Fruit fly (Drosophila melanogaster) whole organism, embryonic: ENCODE measurements around the gene Plzf.
A peak's percentile ranks its signal among the peaks of the same experiment; 100 is the strongest.

Experiments
- Antp ChIP-seq: fragments of 200-800 bp; sonication (Bioruptor generic); optimal IDR thresholded peaks from 3 replicates; lab custom pipeline; 2016; ENCODE audit warnings: missing biosample characterization, missing genetic modification characterization
- Bdp1 ChIP-seq: fragments of 200-800 bp; sonication (Bioruptor generic); optimal IDR thresholded peaks from 3 replicates; lab custom pipeline; 2016; ENCODE audit warnings: missing biosample characterization, missing genetic modification characterization
- CG10366 ChIP-seq: fragments of 200-800 bp; sonication (Bioruptor generic); IDR thresholded peaks from 2 replicates; pipeline ENCODE4 v1.3.6; 2022; ENCODE audit warnings: missing biosample characterization, missing genetic modification characterization
- CG11504 ChIP-seq: fragments of 200-800 bp; sonication (Bioruptor generic); optimal IDR thresholded peaks from 3 replicates; lab custom pipeline; 2019; ENCODE audit warnings: missing biosample characterization, mild to moderate bottlenecking, missing genetic modification characterization, moderate library complexity
- CG13894 ChIP-seq: fragments of 200-800 bp; sonication (Bioruptor generic); optimal IDR thresholded peaks from 3 replicates; lab custom pipeline; 2018; ENCODE audit warnings: missing biosample characterization, mild to moderate bottlenecking, missing genetic modification characterization, moderate library complexity
- CG14014 ChIP-seq: fragments of 200-800 bp; sonication (Bioruptor generic); IDR thresholded peaks from 2 replicates; pipeline ENCODE4 v1.3.6; 2022; ENCODE audit warnings: missing biosample characterization, missing genetic modification characterization
- CG15479 ChIP-seq: fragments of 200-800 bp; sonication (Bioruptor generic); optimal IDR thresholded peaks from 3 replicates; lab custom pipeline; 2019; ENCODE audit warnings: missing biosample characterization, mild to moderate bottlenecking, missing genetic modification characterization, moderate library complexity
- CG17829 ChIP-seq: fragments of 200-800 bp; optimal IDR thresholded peaks from 2 replicates; lab custom pipeline; 2019; ENCODE audit warnings: missing biosample characterization, mild to moderate bottlenecking, missing genetic modification characterization, moderate library complexity
- CG1832 ChIP-seq: fragments of 200-800 bp; sonication (Bioruptor generic); optimal IDR thresholded peaks from 2 replicates; lab custom pipeline; 2017; ENCODE audit warnings: missing biosample characterization, mild to moderate bottlenecking, missing genetic modification characterization, inconsistent platforms
- CG18476 ChIP-seq: fragments of 200-800 bp; sonication (Bioruptor generic); optimal IDR thresholded peaks from 2 replicates; lab custom pipeline; 2016; ENCODE audit warnings: missing biosample characterization, mild to moderate bottlenecking, missing genetic modification characterization
- CG2199 ChIP-seq: fragments of 200-800 bp; sonication (Bioruptor generic); IDR thresholded peaks from 3 replicates; pipeline ENCODE4 v1.3.6; 2022; ENCODE audit warnings: missing biosample characterization, missing genetic modification characterization
- CG8281 ChIP-seq: fragments of 200-800 bp; sonication (Bioruptor generic); optimal IDR thresholded peaks from 2 replicates; lab custom pipeline; 2018; ENCODE audit warnings: missing biosample characterization, mild to moderate bottlenecking, missing genetic modification characterization, moderate library complexity
- CG8478 ChIP-seq: fragments of >200 bp; optimal IDR thresholded peaks from 2 replicates; lab custom pipeline; 2018
- CTCF ChIP-seq: fragments of 200-800 bp; sonication (Bioruptor generic); optimal IDR thresholded peaks from 2 replicates; lab custom pipeline; 2017; ENCODE audit warnings: missing biosample characterization, mild to moderate bottlenecking, missing genetic modification characterization, moderate library complexity
- Dip3 ChIP-seq: fragments of 200-800 bp; sonication (Bioruptor generic); optimal IDR thresholded peaks from 3 replicates; lab custom pipeline; 2016; ENCODE audit warnings: missing biosample characterization, missing genetic modification characterization
- Dll ChIP-seq: fragments of 200-800 bp; sonication (Bioruptor generic); IDR thresholded peaks from 4 replicates; pipeline ENCODE4 v1.3.6; 2022; ENCODE audit warnings: missing biosample characterization, missing genetic modification characterization; ENCODE audit not compliant: partially characterized antibody
- Ets65A ChIP-seq: fragments of 200-800 bp; sonication (Bioruptor generic); peaks from one replicate; lab custom pipeline; 2016; ENCODE audit warnings: missing biosample characterization, missing genetic modification characterization
- Jarid2 ChIP-seq: fragments of 200-800 bp; sonication (Bioruptor generic); optimal IDR thresholded peaks from 3 replicates; lab custom pipeline; 2017; ENCODE audit warnings: mild to moderate bottlenecking, missing biosample characterization, missing genetic modification reagents, missing genetic modification characterization
- Med ChIP-seq: fragments of 200-800 bp; sonication (Bioruptor generic); peaks from one replicate; lab custom pipeline; 2016; ENCODE audit warnings: missing biosample characterization, missing genetic modification characterization, mild to moderate bottlenecking, inconsistent platforms, moderate library complexity
- NK7.1 ChIP-seq: fragments of 200-800 bp; sonication (Bioruptor generic); optimal IDR thresholded peaks from 3 replicates; lab custom pipeline; 2016; ENCODE audit warnings: missing biosample characterization, missing genetic modification characterization
- Nf-YA ChIP-seq: fragments of 200-800 bp; sonication (Bioruptor generic); IDR thresholded peaks from 2 replicates; pipeline ENCODE4 v1.3.6; 2022; ENCODE audit warnings: missing biosample characterization, missing genetic modification characterization
- Nf-YB ChIP-seq: fragments of 200-800 bp; sonication (Bioruptor generic); optimal IDR thresholded peaks from 3 replicates; lab custom pipeline; 2019; ENCODE audit warnings: missing biosample characterization, mild to moderate bottlenecking, missing genetic modification characterization, moderate library complexity
- Nf-YC ChIP-seq: fragments of 200-800 bp; optimal IDR thresholded peaks from 3 replicates; lab custom pipeline; 2019; ENCODE audit warnings: missing biosample characterization, mild to moderate bottlenecking, missing genetic modification characterization, moderate library complexity
- amos ChIP-seq: fragments of 200-800 bp; sonication (Bioruptor generic); IDR thresholded peaks from 2 replicates; pipeline ENCODE4 v1.3.6; 2022; ENCODE audit warnings: missing biosample characterization, missing genetic modification characterization; ENCODE audit not compliant: partially characterized antibody
- ap ChIP-seq: fragments of 200-800 bp; sonication (Bioruptor generic); IDR thresholded peaks from 2 replicates; pipeline ENCODE4 v1.3.6; 2022; ENCODE audit warnings: missing biosample characterization, missing genetic modification characterization
- ase ChIP-seq: fragments of 200-800 bp; sonication (Bioruptor generic); IDR thresholded peaks from 3 replicates; pipeline ENCODE4 v1.3.6; 2022; ENCODE audit warnings: missing biosample characterization, missing genetic modification characterization
- ato ChIP-seq: fragments of 200-800 bp; sonication (Bioruptor generic); IDR thresholded peaks from 2 replicates; pipeline ENCODE4 v1.3.6; 2022; ENCODE audit warnings: missing biosample characterization, missing genetic modification characterization; ENCODE audit not compliant: partially characterized antibody
- cad ChIP-seq: fragments of >200 bp; optimal IDR thresholded peaks from 2 replicates; lab custom pipeline; 2017; ENCODE audit warnings: missing biosample characterization, missing genetic modification characterization
- chinmo ChIP-seq: fragments of 200-800 bp; sonication (Bioruptor generic); IDR thresholded peaks from 4 replicates; pipeline ENCODE4 v1.3.6; 2022; ENCODE audit warnings: missing biosample characterization, missing genetic modification characterization; ENCODE audit not compliant: partially characterized antibody
- dmrt99B ChIP-seq: fragments of 200-800 bp; sonication (Bioruptor generic); optimal IDR thresholded peaks from 2 replicates; lab custom pipeline; 2018; ENCODE audit warnings: missing biosample characterization, mild to moderate bottlenecking, missing genetic modification characterization, moderate library complexity
- fru ChIP-seq: fragments of >200 bp; optimal IDR thresholded peaks from 2 replicates; lab custom pipeline; 2017
- h ChIP-seq: fragments of >200 bp; optimal IDR thresholded peaks from 2 replicates; lab custom pipeline; 2017
- kay ChIP-seq: fragments of 200-800 bp; sonication (Bioruptor generic); optimal IDR thresholded peaks from 2 replicates; lab custom pipeline; 2016; ENCODE audit warnings: missing biosample characterization, missing genetic modification characterization
- kni ChIP-seq: fragments of 200-800 bp; sonication (Bioruptor generic); optimal IDR thresholded peaks from 3 replicates; lab custom pipeline; 2017; ENCODE audit warnings: mild to moderate bottlenecking, missing biosample characterization, missing genetic modification reagents, missing genetic modification characterization
- lov ChIP-seq, 2 experiments: fragments of 200-800 bp in 1 of 2; fragments of >200 bp in 1 of 2; sonication (Bioruptor generic) in 1 of 2; IDR thresholded peaks in 1 of 2; optimal IDR thresholded peaks in 1 of 2; 2 replicates in 1 of 2; 3 replicates in 1 of 2; pipeline versions ENCODE4 v1.3.6 to Lab custom; 2017 to 2022; ENCODE audit warnings: missing biosample characterization in 1 of 2, missing genetic modification characterization in 1 of 2
- mld ChIP-seq: fragments of 200-800 bp; sonication (Bioruptor generic); IDR thresholded peaks from 3 replicates; pipeline ENCODE4 v1.3.6; 2022; ENCODE audit warnings: missing biosample characterization, missing genetic modification characterization; ENCODE audit not compliant: partially characterized antibody
- nau ChIP-seq: fragments of 200-800 bp; sonication (Bioruptor generic); optimal IDR thresholded peaks from 3 replicates; lab custom pipeline; 2017; ENCODE audit warnings: missing biosample characterization, mild to moderate bottlenecking, missing genetic modification characterization, missing genetic modification reagents
- onecut ChIP-seq: fragments of 200-800 bp; sonication (Bioruptor generic); IDR thresholded peaks from 2 replicates; pipeline ENCODE4 v1.3.6; 2022; ENCODE audit warnings: missing biosample characterization, missing genetic modification characterization
- prd ChIP-seq, 3 experiments: fragments of >200 bp in 2 of 3; fragments of 200-800 bp in 1 of 3; sonication (Bioruptor generic) in 1 of 3; optimal IDR thresholded peaks in 2 of 3; IDR thresholded peaks in 1 of 3; 2 replicates in 2 of 3; 3 replicates in 1 of 3; pipeline versions ENCODE4 v1.3.6 to Lab custom; 2017 to 2022; ENCODE audit warnings: missing biosample characterization in 1 of 3, missing genetic modification characterization in 1 of 3
- sens ChIP-seq: fragments of 200-800 bp; sonication (Bioruptor generic); peaks from one replicate; lab custom pipeline; 2016; ENCODE audit warnings: missing biosample characterization, missing genetic modification characterization
- tin ChIP-seq: fragments of 200-800 bp; sonication (Bioruptor generic); optimal IDR thresholded peaks from 3 replicates; lab custom pipeline; 2016; ENCODE audit warnings: missing biosample characterization, missing genetic modification characterization
- tll ChIP-seq, 2 experiments: fragments of 200-800 bp in 1 of 2; fragments of >200 bp in 1 of 2; sonication (Bioruptor generic) in 1 of 2; optimal IDR thresholded peaks; 2 replicates each; lab custom pipeline; 2017 to 2019; ENCODE audit warnings: missing biosample characterization in 2 of 2, missing genetic modification characterization in 2 of 2, mild to moderate bottlenecking in 1 of 2, moderate library complexity in 1 of 2
- zen ChIP-seq: fragments of 200-800 bp; sonication (Bioruptor generic); optimal IDR thresholded peaks from 3 replicates; lab custom pipeline; 2018; ENCODE audit warnings: missing biosample characterization, mild to moderate bottlenecking, missing genetic modification characterization, moderate library complexity
- zen2 ChIP-seq: fragments of 200-800 bp; sonication (Bioruptor generic); IDR thresholded peaks from 3 replicates; pipeline ENCODE4 v1.3.6; 2022; ENCODE audit warnings: missing biosample characterization, missing genetic modification characterization; ENCODE audit not compliant: partially characterized antibody
- zfh2 ChIP-seq: fragments of 200-800 bp; sonication (Bioruptor generic); optimal IDR thresholded peaks from 2 replicates; lab custom pipeline; 2016; ENCODE audit warnings: missing biosample characterization, missing genetic modification characterization

Plzf gene

DNA sequence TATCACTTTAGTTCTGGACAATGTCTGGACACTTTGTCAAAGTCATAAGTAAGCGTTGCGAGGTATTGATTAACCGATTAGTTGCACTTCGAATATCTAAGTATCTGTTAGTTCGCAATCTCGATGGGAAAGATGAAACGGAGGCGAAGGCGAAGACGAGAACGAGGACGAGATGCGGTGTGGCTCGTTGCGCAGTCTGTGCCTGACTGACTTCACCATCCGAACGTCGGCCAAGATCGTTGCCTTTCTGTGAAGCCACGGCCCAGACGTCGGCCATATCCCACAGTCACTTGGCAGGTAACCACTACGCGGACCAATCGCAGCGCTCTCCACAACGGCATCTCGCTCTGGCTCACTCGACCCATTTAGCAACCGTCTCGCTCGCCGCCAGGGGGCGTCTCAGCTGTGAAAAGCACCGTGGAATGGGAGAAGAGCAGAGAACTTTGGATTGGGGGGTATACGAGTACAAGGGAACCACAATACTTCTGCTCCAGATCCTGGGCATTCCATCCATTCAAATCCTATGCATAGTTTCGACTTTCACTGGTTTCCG, 37.0 kb upstream of the Plzf start, which contains the start of gene prd:
Gene prd, minus strand, starts transcription at position 209 of the 553 bp plus-strand sequence.
- no peak for TF ChIP-seq CG11504 (tag; lab: Kevin White, UChicago)
- TF ChIP-seq chinmo (GFP tag; lab: Robert Waterston, UW) = 0 out of 4 replicates have a peak, but pooled peaks have one; percentile 36
- TF ChIP-seq Dll = peak; percentile 39; the same call in 1 of the 4 replicates
- TF ChIP-seq Nf-YA (GFP tag; lab: Robert Waterston, UW) = peak; percentile 86
- peak in 1 of 2 experiments; percentile 91 for TF ChIP-seq tll (GFP tag; optimal IDR thresholded peaks at IDR 0.05; lab: Kevin White, UChicago)
- TF ChIP-seq CTCF = peak; percentile 88
- no peak for TF ChIP-seq onecut (GFP tag; lab: Robert Waterston, UW)
- no peak for TF ChIP-seq CG13894
- peak; percentile 89 for TF ChIP-seq CG1832
- no peak for TF ChIP-seq h (lab: Kevin White, UChicago)
- peak; percentile 2 for TF ChIP-seq CG17829 (tag; lab: Kevin White, UChicago)
- TF ChIP-seq zen2 (GFP tag; lab: Robert Waterston, UW) = peak; percentile 27; the same call in 1 of the 3 replicates
- TF ChIP-seq Nf-YC = peak; percentile 97
- TF ChIP-seq Nf-YB (GFP tag; lab: Kevin White, UChicago) = peak; percentile 98
- peak; percentile 85 for TF ChIP-seq CG8478 (lab: Kevin White, UChicago)
- TF ChIP-seq ap (GFP tag; lab: Robert Waterston, UW) = no peak
- TF ChIP-seq Bdp1 (GFP tag; lab: Kevin White, UChicago) = no peak
- no peak for TF ChIP-seq prd (optimal IDR thresholded peaks at IDR 0.05; lab: Kevin White, UChicago)
- TF ChIP-seq prd (GFP tag; IDR thresholded peaks at IDR 0.05; lab: Robert Waterston, UW) = peak; percentile 50; the same call in 1 of the 3 replicates
- TF ChIP-seq mld (GFP tag; lab: Robert Waterston, UW) = 0 out of 3 replicates have a peak, but pooled peaks have one; percentile 31
- peak; percentile 36 for TF ChIP-seq Jarid2
- peak; percentile 76 for TF ChIP-seq CG15479
- no peak for TF ChIP-seq kay (GFP tag; lab: Kevin White, UChicago)
- no peak for TF ChIP-seq lov (optimal IDR thresholded peaks at IDR 0.05; lab: Kevin White, UChicago)
- TF ChIP-seq lov (GFP tag; IDR thresholded peaks at IDR 0.05; lab: Robert Waterston, UW) = no peak
- TF ChIP-seq, all 482 proteins: peak for 15

DNA sequence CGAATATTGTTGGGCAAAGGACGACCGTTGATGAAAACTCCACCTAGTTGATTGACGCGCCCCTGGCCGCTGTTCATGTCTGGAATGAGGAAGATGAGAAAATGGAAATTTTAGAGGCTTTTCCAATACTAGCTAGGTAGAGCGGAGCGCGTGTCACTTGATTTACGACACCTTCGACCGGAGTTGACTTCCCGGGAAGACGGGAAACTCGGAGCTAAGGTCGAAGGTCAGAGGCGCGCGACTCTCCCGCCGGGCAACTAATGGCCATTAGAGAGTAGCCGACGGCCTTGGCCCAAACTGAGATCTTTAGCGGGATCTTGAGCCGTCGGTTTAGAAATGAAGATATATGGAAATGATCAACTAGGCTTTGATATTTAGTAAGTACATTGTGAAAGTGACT, 36.3 kb upstream of the Plzf start:
- TF ChIP-seq Ets65A (GFP tag; lab: Kevin White, UChicago) = peak; percentile 72
- TF ChIP-seq CG18476 (GFP tag; lab: Kevin White, UChicago) = no peak
- TF ChIP-seq zfh2 (GFP tag; lab: Kevin White, UChicago) = no peak
- peak; percentile 83 for TF ChIP-seq cad (GFP tag; lab: Kevin White, UChicago)
- peak; percentile 59 for TF ChIP-seq zen

- no peak for TF ChIP-seq ato (GFP tag; lab: Robert Waterston, UW)
- TF ChIP-seq Med (GFP tag; lab: Kevin White, UChicago) = no peak
- TF ChIP-seq prd (optimal IDR thresholded peaks at IDR 0.05; lab: Kevin White, UChicago) = no peak
- TF ChIP-seq prd (GFP tag; IDR thresholded peaks at IDR 0.05; lab: Robert Waterston, UW) = peak; percentile 41; the same call in 1 of the 3 replicates
- TF ChIP-seq cad (GFP tag; lab: Kevin White, UChicago) = peak; percentile 100
- no peak for TF ChIP-seq fru (lab: Kevin White, UChicago)
- peak; percentile 67 for TF ChIP-seq CG8478 (lab: Kevin White, UChicago)
- TF ChIP-seq CG2199 (GFP tag; lab: Robert Waterston, UW) = 0 out of 3 replicates have a peak, but pooled peaks have one; percentile 16
- TF ChIP-seq CG15479 = peak; percentile 93
- peak; percentile 37 for TF ChIP-seq Ets65A (GFP tag; lab: Kevin White, UChicago)
- no peak for TF ChIP-seq CG10366 (GFP tag; lab: Robert Waterston, UW)
- peak; percentile 41 to 100 for TF ChIP-seq tll (GFP tag; optimal IDR thresholded peaks at IDR 0.05; lab: Kevin White, UChicago)
- no peak for TF ChIP-seq Dip3 (GFP tag; lab: Kevin White, UChicago)
- peak; percentile 67 for TF ChIP-seq sens (GFP tag; lab: Kevin White, UChicago)
- TF ChIP-seq nau (GFP tag; lab: Kevin White, UChicago) = no peak
- TF ChIP-seq CG14014 (GFP tag; lab: Robert Waterston, UW) = no peak
- peak; percentile 90 for TF ChIP-seq zen
- TF ChIP-seq CG8281 (tag; lab: Kevin White, UChicago) = no peak
- TF ChIP-seq Antp (GFP tag; lab: Kevin White, UChicago) = no peak
- no peak for TF ChIP-seq dmrt99B (tag; lab: Kevin White, UChicago)
- TF ChIP-seq tin (GFP tag; lab: Kevin White, UChicago) = no peak
- no peak for TF ChIP-seq NK7.1 (GFP tag; lab: Kevin White, UChicago)
- TF ChIP-seq kni (GFP tag; lab: Kevin White, UChicago) = no peak
- 0 out of 2 replicates have a peak, but pooled peaks have one; percentile 14 for TF ChIP-seq amos (GFP tag; lab: Robert Waterston, UW)
- TF ChIP-seq ase (GFP tag; lab: Robert Waterston, UW) = no peak
Observed at dm6 chr2L:12081118-12081665, 32.5 kb upstream of the Plzf start.
